Worm (Caenorhabditis elegans): ENCODE measurements around the gene F28A12.10.

Gene F28A12.10

ce11 chrV:8608483-8608882 is 29.1 kb downstream of the F28A12.10 start:
- TF ChIP-seq hlh-15 (tag; optimal IDR thresholded peaks at IDR 0.05) (no peak), unc-42 (tag; optimal IDR thresholded peaks at IDR 0.05) (no peak), ceh-45 (GFP tag; IDR thresholded peaks at IDR 0.05) (no peak), K02D7.2 (tag; optimal IDR thresholded peaks at IDR 0.05) (no peak), pqm-1 (tag; optimal IDR thresholded peaks at IDR 0.05) (no peak)

ce11 chrV:8607353-8607850 is 30.2 kb downstream of the F28A12.10 start, which contains the start of gene smk-1:
Gene smk-1, plus strand, starts transcription at chrV:8607800.
- TF ChIP-seq sox-2 (GFP tag; IDR thresholded peaks at IDR 0.05) (no peak), pat-9 (tag; optimal IDR thresholded peaks at IDR 0.05) (no peak), hlh-13 (GFP tag; optimal IDR thresholded peaks at IDR 0.05) (no peak), ztf-16 (tag; optimal IDR thresholded peaks at IDR 0.05) (no peak), ceh-24 (tag; optimal IDR thresholded peaks at IDR 0.05) (no peak), T23F11.4 (GFP tag; optimal IDR thresholded peaks at IDR 0.05) (no peak), lim-6 (tag; optimal IDR thresholded peaks at IDR 0.05) (no peak), ttx-3 (tag; optimal IDR thresholded peaks at IDR 0.05) (no peak)

ce11 chrV:8606099-8606696 is 31.4 kb downstream of the F28A12.10 start, which contains the start of gene vps-60:
Gene vps-60, minus strand, starts transcription at chrV:8606128.
- peak; percentile 80 for TF ChIP-seq elt-2 (tag; optimal IDR thresholded peaks at IDR 0.05)
- no peak for TF ChIP-seq unc-3 (GFP tag; conservative IDR thresholded peaks at IDR 0.05)
- peak; percentile 4 for TF ChIP-seq unc-3 (tag; optimal IDR thresholded peaks at IDR 0.05)
- no peak for TF ChIP-seq hlh-13 (GFP tag; optimal IDR thresholded peaks at IDR 0.05)
- TF ChIP-seq gmeb-2 (tag; optimal IDR thresholded peaks at IDR 0.05), result no peak
- TF ChIP-seq fkh-6 (tag; optimal IDR thresholded peaks at IDR 0.05), result no peak
- no peak for TF ChIP-seq dmd-4 (tag; optimal IDR thresholded peaks at IDR 0.05; ENCODE audit: borderline replicate concordance)
- TF ChIP-seq fkh-10 (GFP tag; optimal IDR thresholded peaks at IDR 0.05), result no peak
- TF ChIP-seq ets-4 (tag; optimal IDR thresholded peaks at IDR 0.05), result peak; percentile 34
- TF ChIP-seq ttx-3 (tag; optimal IDR thresholded peaks at IDR 0.05), result no peak
- no peak for TF ChIP-seq fax-1 (tag; optimal IDR thresholded peaks at IDR 0.05)
- no peak for TF ChIP-seq ceh-30 (tag; optimal IDR thresholded peaks at IDR 0.05)
- peak; percentile 3 for TF ChIP-seq che-1 (tag; optimal IDR thresholded peaks at IDR 0.05)
- TF ChIP-seq eyg-1 (tag; optimal IDR thresholded peaks at IDR 0.05), result no peak
- peak; percentile 69 for TF ChIP-seq ceh-34 (tag; optimal IDR thresholded peaks at IDR 0.05)
- no peak for TF ChIP-seq hlh-8 (tag; optimal IDR thresholded peaks at IDR 0.05)
- peak; percentile 7 for TF ChIP-seq ztf-16 (tag; optimal IDR thresholded peaks at IDR 0.05)
- TF ChIP-seq ceh-6 (GFP tag; optimal IDR thresholded peaks at IDR 0.05), result no peak
- TF ChIP-seq tbx-2 (tag; optimal IDR thresholded peaks at IDR 0.05), result peak; percentile 76
- TF ChIP-seq pha-2 (tag; optimal IDR thresholded peaks at IDR 0.05), result no peak
- no peak for TF ChIP-seq ceh-19 (GFP tag; optimal IDR thresholded peaks at IDR 0.05)
- peak; percentile 48 for TF ChIP-seq dve-1 (tag; optimal IDR thresholded peaks at IDR 0.05)
- peak; percentile 9 for TF ChIP-seq pax-1 (tag; optimal IDR thresholded peaks at IDR 0.05)
- TF ChIP-seq hlh-30 (tag; optimal IDR thresholded peaks at IDR 0.05; ENCODE audit: insufficient read depth), result peak; percentile 59
- TF ChIP-seq ceh-48 (tag; optimal IDR thresholded peaks at IDR 0.05), result no peak
- TF ChIP-seq unc-86 (tag; optimal IDR thresholded peaks at IDR 0.05), result peak; percentile 9
- no peak for TF ChIP-seq ceh-24 (tag; optimal IDR thresholded peaks at IDR 0.05)
- TF ChIP-seq ceh-22 (tag; optimal IDR thresholded peaks at IDR 0.05), result no peak
- peak; percentile 32 for TF ChIP-seq sdc-2 (tag; optimal IDR thresholded peaks at IDR 0.05)
- TF ChIP-seq hlh-15 (tag; optimal IDR thresholded peaks at IDR 0.05), result no peak
- TF ChIP-seq C08G9.2 (tag; optimal IDR thresholded peaks at IDR 0.05), result no peak
- TF ChIP-seq elt-4 (tag; optimal IDR thresholded peaks at IDR 0.05), result no peak
- no peak for TF ChIP-seq ceh-31 (tag; optimal IDR thresholded peaks at IDR 0.05)
- no peak for TF ChIP-seq K02D7.2 (tag; optimal IDR thresholded peaks at IDR 0.05)
- TF ChIP-seq mec-3 (tag; optimal IDR thresholded peaks at IDR 0.05; ENCODE audit: borderline replicate concordance), result no peak
- no peak for TF ChIP-seq pros-1 (tag; optimal IDR thresholded peaks at IDR 0.05)
- no peak for TF ChIP-seq sox-2 (GFP tag; IDR thresholded peaks at IDR 0.05)
- TF ChIP-seq unc-55 (GFP tag; optimal IDR thresholded peaks at IDR 0.05), result peak; percentile 61
- peak; percentile 89 for TF ChIP-seq ceh-18 (tag; optimal IDR thresholded peaks at IDR 0.05)
- peak; percentile 90 for TF ChIP-seq nfya-1 (tag; optimal IDR thresholded peaks at IDR 0.05)
- TF ChIP-seq ceh-9 (tag; optimal IDR thresholded peaks at IDR 0.05), result no peak
- no peak for TF ChIP-seq madf-2 (tag; optimal IDR thresholded peaks at IDR 0.05)
